Fruit fly (Drosophila melanogaster): Measurements from ENCODE around the gene Flacc.

Gene Flacc

dm6 chrX:18883999-18884671 lies 9.3 kb downstream of the Flacc start, which contains the start of gene CG7332 (continued):
- TF ChIP-seq CG10979 (tag; optimal IDR thresholded peaks at IDR 0.05), result no peak
- TF ChIP-seq HLH54F (GFP tag; optimal IDR thresholded peaks at IDR 0.05), result no peak
- TF ChIP-seq CG4360 (GFP tag; IDR thresholded peaks at IDR 0.05), result no peak
- TF ChIP-seq CG15479 (GFP tag; optimal IDR thresholded peaks at IDR 0.05), result no peak
- 0 out of 3 replicates have a peak, but pooled peaks have one; percentile 16 for TF ChIP-seq CG17361 (GFP tag; IDR thresholded peaks at IDR 0.05)
- no peak for TF ChIP-seq CG2199 (GFP tag; IDR thresholded peaks at IDR 0.05)
- peak; percentile 14 for TF ChIP-seq trem (tag; optimal IDR thresholded peaks at IDR 0.05)
- TF ChIP-seq Scr (GFP tag; IDR thresholded peaks at IDR 0.05; ENCODE audit: partially characterized antibody), result peak; percentile 66
- TF ChIP-seq cg (GFP tag; optimal IDR thresholded peaks at IDR 0.05), result no peak
- no peak for TF ChIP-seq emc (GFP tag; optimal IDR thresholded peaks at IDR 0.05)
- no peak for TF ChIP-seq en (GFP tag; optimal IDR thresholded peaks at IDR 0.05)
- TF ChIP-seq CG17612 (GFP tag; IDR thresholded peaks at IDR 0.05), result no peak
- no peak for TF ChIP-seq Camta (GFP tag; optimal IDR thresholded peaks at IDR 0.05)
- peak; percentile 58; the same call in 2 of the 3 replicates for TF ChIP-seq CG34224 (GFP tag; IDR thresholded peaks at IDR 0.05; ENCODE audit: partially characterized antibody)
- peak; percentile 46; the same call in 1 of the 3 replicates for TF ChIP-seq Doc3 (GFP tag; IDR thresholded peaks at IDR 0.05; ENCODE audit: partially characterized antibody)
- no peak for TF ChIP-seq abd-A (tag; optimal IDR thresholded peaks at IDR 0.05)
- TF ChIP-seq Sin3A (optimal IDR thresholded peaks at IDR 0.05), result peak; percentile 74
- peak; percentile 6; the same call in 1 of the 2 replicates for TF ChIP-seq CG42726 (GFP tag; IDR thresholded peaks at IDR 0.05; ENCODE audit: partially characterized antibody)
- no peak for TF ChIP-seq B-H2 (GFP tag; optimal IDR thresholded peaks at IDR 0.05)
- TF ChIP-seq repo (GFP tag; optimal IDR thresholded peaks at IDR 0.05), result no peak
- no peak for TF ChIP-seq CG18476 (GFP tag; optimal IDR thresholded peaks at IDR 0.05)
- TF ChIP-seq hb (GFP tag; IDR thresholded peaks at IDR 0.05; ENCODE audit: partially characterized antibody), result peak; percentile 60; the same call in 1 of the 3 replicates
- TF ChIP-seq CG4424 (GFP tag; optimal IDR thresholded peaks at IDR 0.05), result peak; percentile 19
- peak; percentile 14 for TF ChIP-seq Ets97D (GFP tag; optimal IDR thresholded peaks at IDR 0.05)
- peak; percentile 17 for TF ChIP-seq nmo (GFP tag; optimal IDR thresholded peaks at IDR 0.05)
- TF ChIP-seq sens (GFP tag), result peak; percentile 63
- peak; percentile 10 for TF ChIP-seq mam (GFP tag; optimal IDR thresholded peaks at IDR 0.05)
- TF ChIP-seq cwo (GFP tag; optimal IDR thresholded peaks at IDR 0.05), result no peak
- TF ChIP-seq CG9437 (GFP tag; optimal IDR thresholded peaks at IDR 0.05), result peak; percentile 59
- TF ChIP-seq dpn (GFP tag; optimal IDR thresholded peaks at IDR 0.05), result no peak
- TF ChIP-seq CG9797 (GFP tag; optimal IDR thresholded peaks at IDR 0.05), result peak; percentile 69
- peak; percentile 59; the same call in 1 of the 3 replicates for TF ChIP-seq mld (GFP tag; IDR thresholded peaks at IDR 0.05; ENCODE audit: partially characterized antibody)
- TF ChIP-seq CG8281 (tag; optimal IDR thresholded peaks at IDR 0.05), result no peak
- TF ChIP-seq Xrp1 (GFP tag; IDR thresholded peaks at IDR 0.05), result 0 out of 2 replicates have a peak, but pooled peaks have one; percentile 33
- no peak for TF ChIP-seq cad (GFP tag; optimal IDR thresholded peaks at IDR 0.05)
- TF ChIP-seq CG7963 (GFP tag; IDR thresholded peaks at IDR 0.05; ENCODE audit: partially characterized antibody), result peak; percentile 61; the same call in 2 of the 3 replicates
- TF ChIP-seq Dp (GFP tag; optimal IDR thresholded peaks at IDR 0.05), result peak; percentile 67
- peak; percentile 72 for TF ChIP-seq BEAF-32 (GFP tag; optimal IDR thresholded peaks at IDR 0.05)
- TF ChIP-seq slbo (GFP tag; IDR thresholded peaks at IDR 0.05), result no peak; the same call in 1 of the 2 replicates
- TF ChIP-seq knrl (GFP tag; IDR thresholded peaks at IDR 0.05; ENCODE audit: partially characterized antibody), result peak; percentile 66
- no peak for TF ChIP-seq Lhr (GFP tag; optimal IDR thresholded peaks at IDR 0.05)
- peak; percentile 23 for TF ChIP-seq phol (tag; optimal IDR thresholded peaks at IDR 0.05)
- peak; percentile 11 for TF ChIP-seq CG14710 (tag; optimal IDR thresholded peaks at IDR 0.05)
- peak; percentile 80 for TF ChIP-seq CG6791 (GFP tag; IDR thresholded peaks at IDR 0.05; ENCODE audit: partially characterized antibody)
- TF ChIP-seq CG18262 (tag; optimal IDR thresholded peaks at IDR 0.05), result peak; percentile 3
- TF ChIP-seq CG12769 (tag; optimal IDR thresholded peaks at IDR 0.05), result no peak
- TF ChIP-seq Bdp1 (GFP tag; optimal IDR thresholded peaks at IDR 0.05), result no peak
- no peak for TF ChIP-seq unpg (GFP tag; optimal IDR thresholded peaks at IDR 0.05)
